Fruit fly (Drosophila melanogaster) whole organism, embryonic: ENCODE results near the gene CG8159.
A peak's percentile ranks its signal among the peaks of the same experiment; 100 is the strongest.

Experiments
- Atf6 ChIP-seq: fragments of 200-800 bp; sonication (Bioruptor generic); IDR thresholded peaks from 2 replicates; pipeline ENCODE4 v1.3.6; 2022; ENCODE audit warnings: missing biosample characterization, missing genetic modification characterization
- Bteb2 ChIP-seq: fragments of 200-800 bp; sonication (Bioruptor generic); optimal IDR thresholded peaks from 2 replicates; lab custom pipeline; 2016; ENCODE audit warnings: missing biosample characterization, missing genetic modification characterization
- CG11085 ChIP-seq: fragments of 200-800 bp; sonication (Bioruptor generic); IDR thresholded peaks from 2 replicates; pipeline ENCODE4 v1.3.6; 2022; ENCODE audit warnings: missing biosample characterization, missing genetic modification characterization
- CG13624 ChIP-seq: fragments of 200-800 bp; sonication (Bioruptor generic); optimal IDR thresholded peaks from 2 replicates; lab custom pipeline; 2016; ENCODE audit warnings: missing biosample characterization, missing genetic modification characterization
- CG2120 ChIP-seq: fragments of 200-800 bp; sonication (Bioruptor generic); optimal IDR thresholded peaks from 3 replicates; lab custom pipeline; 2016; ENCODE audit warnings: missing biosample characterization, missing genetic modification characterization
- CG2129 ChIP-seq: fragments of 200-800 bp; sonication (Bioruptor generic); IDR thresholded peaks from 2 replicates; pipeline ENCODE4 v1.3.6; 2022; ENCODE audit warnings: missing biosample characterization, missing genetic modification characterization; ENCODE audit not compliant: partially characterized antibody
- CG34224 ChIP-seq: fragments of 200-800 bp; sonication (Bioruptor generic); IDR thresholded peaks from 3 replicates; pipeline ENCODE4 v1.3.6; 2022; ENCODE audit warnings: missing biosample characterization, missing genetic modification characterization; ENCODE audit not compliant: partially characterized antibody
- CG4282 ChIP-seq: fragments of 200-800 bp; sonication (Bioruptor generic); optimal IDR thresholded peaks from 2 replicates; lab custom pipeline; 2016; ENCODE audit warnings: missing biosample characterization, missing genetic modification characterization
- CG8478 ChIP-seq: fragments of >200 bp; optimal IDR thresholded peaks from 2 replicates; lab custom pipeline; 2018
- CTCF ChIP-seq: fragments of 200-800 bp; sonication (Bioruptor generic); optimal IDR thresholded peaks from 2 replicates; lab custom pipeline; 2017; ENCODE audit warnings: missing biosample characterization, mild to moderate bottlenecking, missing genetic modification characterization, moderate library complexity
- Dad ChIP-seq: fragments of 200-800 bp; sonication (Bioruptor generic); optimal IDR thresholded peaks from 3 replicates; lab custom pipeline; 2016; ENCODE audit warnings: missing biosample characterization, missing genetic modification characterization
- Deaf1 ChIP-seq: fragments of 200-800 bp; optimal IDR thresholded peaks from 3 replicates; lab custom pipeline; 2019; ENCODE audit warnings: missing biosample characterization, mild to moderate bottlenecking, missing genetic modification characterization, moderate library complexity
- Dek ChIP-seq: fragments of 200-800 bp; sonication (Bioruptor generic); optimal IDR thresholded peaks from 3 replicates; lab custom pipeline; 2019; ENCODE audit warnings: missing biosample characterization, mild to moderate bottlenecking, missing genetic modification characterization, moderate library complexity
- Doc3 ChIP-seq: fragments of 200-800 bp; sonication (Bioruptor generic); IDR thresholded peaks from 3 replicates; pipeline ENCODE4 v1.3.6; 2022; ENCODE audit warnings: missing biosample characterization, missing genetic modification characterization; ENCODE audit not compliant: partially characterized antibody
- Drgx ChIP-seq: fragments of 200-800 bp; sonication (Bioruptor generic); IDR thresholded peaks from 2 replicates; pipeline ENCODE4 v1.3.6; 2022; ENCODE audit warnings: missing biosample characterization, missing genetic modification characterization
- Gsc ChIP-seq: fragments of 200-800 bp; sonication (Bioruptor generic); IDR thresholded peaks from 2 replicates; pipeline ENCODE4 v1.3.6; 2022; ENCODE audit warnings: missing biosample characterization, missing genetic modification characterization
- HmgZ ChIP-seq: fragments of 200-800 bp; sonication (Bioruptor generic); optimal IDR thresholded peaks from 2 replicates; lab custom pipeline; 2018; ENCODE audit warnings: missing biosample characterization, mild to moderate bottlenecking, missing genetic modification characterization
- NK7.1 ChIP-seq: fragments of 200-800 bp; sonication (Bioruptor generic); optimal IDR thresholded peaks from 3 replicates; lab custom pipeline; 2016; ENCODE audit warnings: missing biosample characterization, missing genetic modification characterization
- Nf-YA ChIP-seq: fragments of 200-800 bp; sonication (Bioruptor generic); IDR thresholded peaks from 2 replicates; pipeline ENCODE4 v1.3.6; 2022; ENCODE audit warnings: missing biosample characterization, missing genetic modification characterization
- Opbp ChIP-seq: fragments of 200-800 bp; sonication (Bioruptor generic); IDR thresholded peaks from 3 replicates; pipeline ENCODE4 v1.3.6; 2022; ENCODE audit warnings: missing biosample characterization, missing genetic modification characterization; ENCODE audit not compliant: partially characterized antibody
- Ravus ChIP-seq: fragments of 200-800 bp; sonication (Bioruptor generic); IDR thresholded peaks from 2 replicates; pipeline ENCODE4 v1.3.6; 2022; ENCODE audit warnings: missing biosample characterization, missing genetic modification characterization
- Stat92E ChIP-seq, 3 experiments: fragments of >200 bp in 2 of 3; fragments of 200-800 bp in 1 of 3; sonication (Bioruptor generic) in 1 of 3; optimal IDR thresholded peaks; 2 replicates each; lab custom pipeline; 2017 to 2019; ENCODE audit warnings: missing biosample characterization in 3 of 3, missing genetic modification characterization in 3 of 3, mild to moderate bottlenecking in 1 of 3, moderate library complexity in 1 of 3
- ara ChIP-seq: fragments of 200-800 bp; sonication (Bioruptor generic); IDR thresholded peaks from 2 replicates; pipeline ENCODE4 v1.3.6; 2022; ENCODE audit warnings: missing biosample characterization, missing genetic modification characterization
- ash1 ChIP-seq: fragments of 200-800 bp; sonication (Bioruptor generic); optimal IDR thresholded peaks from 2 replicates; lab custom pipeline; 2018; ENCODE audit warnings: missing biosample characterization, mild to moderate bottlenecking, missing genetic modification characterization
- bcd ChIP-seq: fragments of 200-800 bp; sonication (Bioruptor generic); optimal IDR thresholded peaks from 2 replicates; lab custom pipeline; 2017; ENCODE audit warnings: missing biosample characterization, mild to moderate bottlenecking, missing genetic modification characterization
- cas ChIP-seq: fragments of 200-800 bp; sonication (Bioruptor generic); IDR thresholded peaks from 2 replicates; pipeline ENCODE4 v1.3.6; 2022; ENCODE audit warnings: missing biosample characterization, missing genetic modification characterization
- caup ChIP-seq: fragments of 200-800 bp; sonication (Bioruptor generic); optimal IDR thresholded peaks from 3 replicates; lab custom pipeline; 2017; ENCODE audit warnings: missing biosample characterization, mild to moderate bottlenecking, missing genetic modification characterization, moderate library complexity; ENCODE audit not compliant: severe bottlenecking
- dmrt99B ChIP-seq: fragments of 200-800 bp; sonication (Bioruptor generic); optimal IDR thresholded peaks from 2 replicates; lab custom pipeline; 2018; ENCODE audit warnings: missing biosample characterization, mild to moderate bottlenecking, missing genetic modification characterization, moderate library complexity
- gro ChIP-seq: fragments of 200-800 bp; sonication (Bioruptor generic); optimal IDR thresholded peaks from 2 replicates; lab custom pipeline; 2016; ENCODE audit warnings: missing biosample characterization, missing genetic modification characterization
- jigr1 ChIP-seq: fragments of 200-800 bp; sonication (Bioruptor generic); IDR thresholded peaks from 3 replicates; pipeline ENCODE4 v1.3.6; 2022; ENCODE audit warnings: missing biosample characterization, missing genetic modification characterization
- kah ChIP-seq: fragments of 200-800 bp; sonication (Bioruptor generic); optimal IDR thresholded peaks from 2 replicates; lab custom pipeline; 2018; ENCODE audit warnings: missing biosample characterization, mild to moderate bottlenecking, missing genetic modification characterization
- oc ChIP-seq: fragments of 200-800 bp; sonication (Bioruptor generic); optimal IDR thresholded peaks from 2 replicates; lab custom pipeline; 2018; ENCODE audit warnings: missing biosample characterization, mild to moderate bottlenecking, missing genetic modification characterization, moderate library complexity
- org-1 ChIP-seq: fragments of 200-800 bp; sonication (Bioruptor generic); optimal IDR thresholded peaks from 2 replicates; lab custom pipeline; 2017; ENCODE audit warnings: missing biosample characterization, missing genetic modification characterization
- pho ChIP-seq: fragments of 200-800 bp; sonication (Bioruptor generic); optimal IDR thresholded peaks from 2 replicates; lab custom pipeline; 2016; ENCODE audit warnings: missing biosample characterization, missing genetic modification characterization
- sens-2 ChIP-seq: fragments of 200-800 bp; sonication (Bioruptor generic); IDR thresholded peaks from 2 replicates; pipeline ENCODE4 v1.3.6; 2022; ENCODE audit warnings: missing biosample characterization, missing genetic modification characterization
- slp2 ChIP-seq: fragments of 200-800 bp; sonication (Bioruptor generic); optimal IDR thresholded peaks from 2 replicates; lab custom pipeline; 2016; ENCODE audit warnings: missing biosample characterization, missing genetic modification characterization
- tll ChIP-seq, 2 experiments: fragments of 200-800 bp in 1 of 2; fragments of >200 bp in 1 of 2; sonication (Bioruptor generic) in 1 of 2; optimal IDR thresholded peaks; 2 replicates each; lab custom pipeline; 2017 to 2019; ENCODE audit warnings: missing biosample characterization in 2 of 2, missing genetic modification characterization in 2 of 2, mild to moderate bottlenecking in 1 of 2, moderate library complexity in 1 of 2
- z ChIP-seq: fragments of 200-800 bp; sonication (Bioruptor generic); IDR thresholded peaks from 3 replicates; pipeline ENCODE4 v1.3.6; 2022; ENCODE audit warnings: missing biosample characterization, missing genetic modification characterization
- zen ChIP-seq: fragments of 200-800 bp; sonication (Bioruptor generic); optimal IDR thresholded peaks from 3 replicates; lab custom pipeline; 2018; ENCODE audit warnings: missing biosample characterization, mild to moderate bottlenecking, missing genetic modification characterization, moderate library complexity
- zfh1 ChIP-seq: fragments of 200-800 bp; sonication (Bioruptor generic); IDR thresholded peaks from 3 replicates; pipeline ENCODE4 v1.3.6; 2022; ENCODE audit warnings: missing biosample characterization, missing genetic modification characterization

CG8159 gene

DNA sequence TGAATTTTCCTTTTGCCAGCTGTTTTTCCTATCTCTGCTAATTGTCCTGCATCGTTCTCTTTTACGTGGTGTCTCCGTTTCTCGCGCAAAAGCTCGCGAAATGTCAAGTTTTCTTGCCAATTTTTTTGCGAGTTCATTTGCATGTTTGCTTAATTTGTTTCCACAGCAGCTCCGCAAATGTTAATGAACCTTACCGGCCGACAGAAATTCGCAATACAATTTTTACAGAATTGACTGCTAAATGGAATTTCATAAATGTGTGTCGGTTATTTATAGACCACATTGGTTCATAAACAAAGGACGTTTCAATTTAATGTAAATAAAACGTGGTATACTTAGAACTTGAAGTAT, 22.1 kb downstream of the CG8159 start:
- no peak for TF ChIP-seq kah (GFP tag; lab: Kevin White, UChicago)
- no peak for TF ChIP-seq ara (GFP tag; lab: Robert Waterston, UW)
- no peak for TF ChIP-seq Stat92E (GFP tag; optimal IDR thresholded peaks at IDR 0.05; lab: Kevin White, UChicago)
- TF ChIP-seq HmgZ (tag; lab: Kevin White, UChicago) = no peak
- no peak for TF ChIP-seq Dek
- TF ChIP-seq gro = no peak
- no peak for TF ChIP-seq Bteb2 (GFP tag; lab: Kevin White, UChicago)
- no peak for TF ChIP-seq Ravus (GFP tag; lab: Robert Waterston, UW)
- TF ChIP-seq CG2129 (GFP tag; lab: Robert Waterston, UW) = no peak
- no peak for TF ChIP-seq caup (GFP tag; lab: Kevin White, UChicago)
- TF ChIP-seq dmrt99B (tag; lab: Kevin White, UChicago) = no peak
- no peak for TF ChIP-seq Gsc (GFP tag; lab: Robert Waterston, UW)
- no peak for TF ChIP-seq NK7.1 (GFP tag; lab: Kevin White, UChicago)

DNA sequence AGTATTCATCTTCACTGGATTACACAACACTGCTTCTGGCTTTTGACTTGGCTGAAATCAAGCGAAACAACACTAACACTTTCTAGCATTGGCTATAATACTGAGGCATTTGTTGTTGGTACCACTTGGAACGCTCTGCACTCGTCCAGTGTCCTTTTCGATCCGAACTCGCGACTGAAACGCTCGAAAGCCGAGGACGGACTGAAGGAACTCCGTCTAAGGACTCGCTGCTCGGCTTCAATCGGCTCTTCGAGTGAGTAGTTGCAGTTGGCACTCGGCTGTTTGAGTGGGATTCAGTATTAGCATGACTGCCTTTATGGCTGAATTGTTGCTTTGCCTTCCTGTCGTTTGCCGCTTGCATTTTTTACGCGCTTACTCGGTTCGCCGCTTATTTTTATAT, 41.3 kb downstream of the CG8159 start, which contains the start of the genes CG34135 and CG11768:
CG34135 (minus strand) TSS at position 194 of the 400 bp plus-strand sequence.
CG11768 (minus strand) TSS at position 203 of the 400 bp plus-strand sequence.
- no peak for TF ChIP-seq CG13624
- peak; percentile 94 for TF ChIP-seq Deaf1 (tag; lab: Kevin White, UChicago)
- TF ChIP-seq jigr1 (GFP tag; lab: Robert Waterston, UW) = no peak
- no peak for TF ChIP-seq CG4282 (GFP tag; lab: Kevin White, UChicago)
- TF ChIP-seq z (GFP tag; lab: Robert Waterston, UW) = peak; percentile 91
- 0 out of 3 replicates have a peak, but pooled peaks have one; percentile 22 for TF ChIP-seq zfh1 (GFP tag; lab: Robert Waterston, UW)
- TF ChIP-seq CG8478 (lab: Kevin White, UChicago) = no peak
- TF ChIP-seq CG11085 (GFP tag; lab: Robert Waterston, UW) = no peak
- no peak for TF ChIP-seq cas (GFP tag; lab: Robert Waterston, UW)
- no peak for TF ChIP-seq slp2 (GFP tag; lab: Kevin White, UChicago)
- TF ChIP-seq, all 482 proteins: peak for 3

DNA sequence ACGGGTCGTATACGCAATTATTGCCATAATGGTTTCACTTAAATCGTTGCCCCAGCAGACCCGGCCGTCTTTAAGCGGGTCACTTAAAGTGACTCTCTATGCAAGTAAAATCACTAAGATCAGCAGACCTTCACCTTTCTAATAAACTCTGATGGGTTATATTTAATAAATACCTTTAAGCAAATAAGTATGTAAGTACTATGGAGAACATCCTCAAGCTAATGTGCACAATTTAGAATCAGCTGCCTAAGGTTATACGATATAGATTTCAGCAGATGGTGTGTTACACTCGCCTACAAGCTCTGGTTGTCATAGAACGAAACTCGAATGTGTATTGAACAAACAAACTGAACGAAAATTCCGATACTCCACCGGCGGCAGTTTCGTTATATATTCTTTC, 42.4 kb downstream of the CG8159 start, which contains the start of gene CG8236:
CG8236 (plus strand) TSS at position 301 of the 400 bp plus-strand sequence.
- TF ChIP-seq tll (GFP tag; optimal IDR thresholded peaks at IDR 0.05; lab: Kevin White, UChicago) (no peak), gro (no peak), Opbp (no peak), CG2120 (GFP tag; lab: Kevin White, UChicago) (no peak), Dad (GFP tag; lab: Kevin White, UChicago) (no peak), Nf-YA (GFP tag; lab: Robert Waterston, UW) (no peak), pho (no peak), Drgx (GFP tag; lab: Robert Waterston, UW) (no peak), Doc3 (GFP tag; lab: Robert Waterston, UW) (no peak), oc (tag; lab: Kevin White, UChicago) (no peak), sens-2 (GFP tag; lab: Robert Waterston, UW) (no peak), Atf6 (no peak), ash1 (no peak), CG34224 (GFP tag; lab: Robert Waterston, UW) (no peak)
- TF ChIP-seq, all 482 proteins: peak for 0

DNA sequence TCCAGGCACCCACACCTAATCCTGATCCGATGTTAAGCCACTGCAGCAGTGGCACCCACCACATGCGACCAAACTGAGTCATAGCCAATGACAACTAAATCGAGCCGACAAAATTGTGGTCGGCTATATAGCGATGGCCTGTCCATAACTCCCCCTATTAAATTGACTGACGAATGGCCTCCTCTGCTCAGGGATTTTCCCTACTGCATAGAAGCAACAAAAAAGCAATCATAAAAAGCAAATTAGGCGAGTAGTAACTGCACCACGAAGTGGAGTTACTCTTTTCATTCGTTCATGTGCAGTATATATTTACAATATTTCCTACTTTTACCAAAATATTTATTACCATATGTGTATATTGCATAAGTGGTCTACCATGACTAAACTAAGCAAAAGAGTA, 45.9 kb downstream of the CG8159 start, which contains the start of gene CG13318:
CG13318 (minus strand) TSS at position 101 of the 400 bp plus-strand sequence.
- TF ChIP-seq CTCF (GFP tag; lab: Kevin White, UChicago) = no peak
- TF ChIP-seq zen (tag; lab: Kevin White, UChicago) = no peak
- TF ChIP-seq org-1 (GFP tag; lab: Kevin White, UChicago) = no peak
- TF ChIP-seq bcd = no peak
